Worm (Caenorhabditis elegans) whole organism, early embryonic: ENCODE data around the gene faah-4.

ENCODE experiments used
- B0310.2 ChIP-seq: sonication (generic microtip); optimal IDR thresholded peaks from 2 replicates; lab custom pipeline; 2016; ENCODE audit warnings: mild to moderate bottlenecking, missing genetic modification characterization, missing compliant biosample characterization
- ama-1 ChIP-seq: fragments of 150-350 bp; optimal IDR thresholded peaks from 2 replicates; lab custom pipeline; 2014
- flt-1 ChIP-seq: fragments of 200-800 bp; sonication (Bioruptor generic); IDR thresholded peaks from 2 replicates; pipeline ENCODE4 v1.3.6; 2022; ENCODE audit warnings: missing genetic modification characterization, missing compliant biosample characterization
- hmbx-1 ChIP-seq: sonication (generic microtip); optimal IDR thresholded peaks from 2 replicates; lab custom pipeline; 2016; ENCODE audit warnings: mild to moderate bottlenecking, missing genetic modification characterization, missing compliant biosample characterization
- hmg-4 ChIP-seq: fragments of 200-800 bp; sonication (Bioruptor generic); optimal IDR thresholded peaks from 2 replicates; lab custom pipeline; 2018; ENCODE audit warnings: mild to moderate bottlenecking, missing genetic modification characterization, missing compliant biosample characterization
- sea-1 ChIP-seq: fragments of 200-800 bp; sonication (Bioruptor generic); conservative IDR thresholded peaks from 2 replicates; pipeline ENCODE4 v1.3.6; 2022; ENCODE audit warnings: missing genetic modification characterization, missing compliant biosample characterization
- tra-4 ChIP-seq: sonication (generic microtip); optimal IDR thresholded peaks from 2 replicates; lab custom pipeline; 2017; ENCODE audit warnings: missing genetic modification characterization, missing compliant biosample characterization

ce11 chrIII:11918247-11918769 is 8.6 kb upstream of the faah-4 start, which contains the start of gene znf-593:
- TF ChIP-seq tra-4 (tag; lab: Kevin White, UChicago) (no peak), ama-1 (lab: Kevin White, UChicago) (peak; percentile 81), hmg-4 (no peak), flt-1 (0 out of 2 replicates have a peak, but pooled peaks have one; percentile 7), sea-1 (GFP tag; lab: Robert Waterston, UW) (0 out of 2 replicates have a peak, but pooled peaks have one; percentile 24), B0310.2 (tag; lab: Kevin White, UChicago) (no peak), hmbx-1 (tag; lab: Kevin White, UChicago) (no peak)
